Fruit fly (Drosophila melanogaster): ENCODE data around the gene DCTN1-p150.

Gene DCTN1-p150

DNA sequence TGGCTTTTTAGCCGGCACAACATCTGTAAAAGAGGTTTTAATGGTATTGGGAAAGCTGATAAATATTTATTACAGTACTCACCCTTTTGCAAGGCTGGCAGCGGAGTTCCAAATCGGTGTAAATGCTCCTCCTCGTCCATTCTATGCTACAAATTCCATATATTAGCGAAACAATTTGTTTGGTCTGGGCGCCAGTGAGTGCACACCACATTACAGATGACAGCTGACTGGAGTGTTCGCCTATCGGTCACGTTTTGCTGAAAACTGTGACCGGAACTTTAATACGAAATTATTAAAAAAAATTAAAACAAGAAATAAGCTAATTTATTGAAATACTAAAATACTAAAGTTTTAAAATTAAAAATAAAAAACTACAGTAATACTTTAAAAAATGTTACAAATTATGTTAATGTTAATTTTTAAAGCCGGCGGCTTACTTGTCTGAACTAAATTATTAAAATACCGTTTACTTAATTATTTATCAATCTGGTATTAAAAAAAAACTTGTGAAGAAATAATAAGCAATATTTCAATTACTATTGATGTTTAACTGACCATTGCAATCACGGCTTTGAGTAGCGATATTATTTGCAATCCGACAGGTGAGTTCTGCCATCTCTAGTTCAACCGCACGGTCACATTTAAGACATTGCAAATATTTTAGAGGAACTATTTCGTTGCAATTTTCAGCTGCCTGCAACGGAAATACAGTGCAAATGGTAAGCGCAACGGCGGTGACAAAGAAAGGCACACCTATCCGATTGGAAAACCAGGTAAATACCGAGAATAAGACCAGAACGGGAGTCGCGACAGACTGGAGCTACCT is at the start of gene DCTN1-p150, which contains the start of gene CG8833:
TSS of gene DCTN1-p150 (plus strand) at position 619 of the 826 bp plus-strand sequence.
TSS of gene CG8833 (minus strand) at position 232 of the 826 bp plus-strand sequence.
- TF ChIP-seq CTCF (optimal IDR thresholded peaks at IDR 0.05) (no peak), CG8478 (optimal IDR thresholded peaks at IDR 0.05) (no peak)

DNA sequence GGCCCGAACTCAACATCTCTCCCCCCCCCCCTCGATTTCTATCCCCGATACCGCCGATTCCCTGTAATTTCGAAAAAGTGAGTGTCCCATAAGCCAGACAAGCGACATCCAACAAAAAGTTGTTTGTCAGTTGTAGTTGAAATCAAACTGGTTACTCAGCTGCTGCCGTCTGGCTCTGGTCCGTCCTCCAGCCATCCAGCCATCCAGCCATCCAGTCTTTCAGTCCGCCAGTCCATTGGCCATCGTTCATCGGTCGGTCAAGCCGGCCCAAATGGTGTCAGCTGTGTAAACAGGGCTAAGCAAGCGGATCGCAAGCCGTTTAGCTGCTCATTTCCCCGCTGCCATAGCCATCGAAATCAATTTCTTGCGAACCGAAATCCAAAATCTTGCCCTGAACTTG is 47.6 kb upstream of the DCTN1-p150 start:
- TF ChIP-seq CG8478 (optimal IDR thresholded peaks at IDR 0.05) (no peak), CTCF (optimal IDR thresholded peaks at IDR 0.05) (no peak)

DNA sequence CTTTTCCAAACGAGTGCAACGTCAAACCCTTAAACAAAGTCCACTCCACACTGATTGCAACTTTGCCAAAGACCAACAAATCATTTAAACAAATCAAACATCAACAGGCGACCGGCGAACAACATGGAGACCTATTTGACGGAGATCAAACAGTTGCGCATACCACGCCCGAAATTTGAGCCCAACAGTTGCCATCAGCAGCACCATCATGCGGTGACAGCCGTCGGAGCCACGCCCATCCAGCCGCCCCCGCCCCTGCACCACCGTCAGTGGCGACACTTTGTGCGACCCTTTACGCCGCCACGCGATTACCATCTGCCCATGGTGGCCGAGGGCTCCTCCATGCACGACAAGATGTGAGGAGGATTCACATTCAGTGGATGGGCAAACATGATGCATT is 46.7 kb upstream of the DCTN1-p150 start:
- TF ChIP-seq CTCF (optimal IDR thresholded peaks at IDR 0.05) = no peak
- TF ChIP-seq CG8478 (optimal IDR thresholded peaks at IDR 0.05) = no peak

DNA sequence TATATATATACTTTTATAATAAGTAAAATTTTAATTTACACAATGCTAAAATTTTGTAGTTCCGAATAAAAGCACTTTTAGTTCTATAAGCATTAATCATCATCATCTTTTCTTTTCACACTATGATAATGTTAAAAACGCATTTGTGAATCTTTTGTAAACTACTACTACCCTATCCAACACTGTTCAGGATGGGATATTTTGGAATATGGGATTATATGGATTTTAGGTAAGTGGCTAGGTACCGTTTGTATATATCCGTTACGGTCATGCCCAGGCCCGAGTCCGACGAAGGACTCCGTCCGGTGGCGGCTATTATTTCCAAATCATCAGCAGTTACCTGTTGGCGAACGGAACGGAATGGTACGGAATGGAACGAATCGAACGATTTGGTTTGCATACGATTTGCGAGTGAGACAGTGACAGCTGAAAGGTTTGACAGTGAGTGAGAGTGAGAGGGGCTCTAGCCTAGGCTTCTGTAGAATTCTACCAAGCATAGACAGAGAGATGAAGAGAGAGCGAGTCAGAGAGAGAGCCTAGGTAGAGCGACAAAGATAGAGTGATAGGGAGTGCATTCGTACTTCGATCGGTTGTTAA is 44.6 kb upstream of the DCTN1-p150 start:
- TF ChIP-seq CTCF (optimal IDR thresholded peaks at IDR 0.05) (no peak), CG8478 (optimal IDR thresholded peaks at IDR 0.05) (no peak)

DNA sequence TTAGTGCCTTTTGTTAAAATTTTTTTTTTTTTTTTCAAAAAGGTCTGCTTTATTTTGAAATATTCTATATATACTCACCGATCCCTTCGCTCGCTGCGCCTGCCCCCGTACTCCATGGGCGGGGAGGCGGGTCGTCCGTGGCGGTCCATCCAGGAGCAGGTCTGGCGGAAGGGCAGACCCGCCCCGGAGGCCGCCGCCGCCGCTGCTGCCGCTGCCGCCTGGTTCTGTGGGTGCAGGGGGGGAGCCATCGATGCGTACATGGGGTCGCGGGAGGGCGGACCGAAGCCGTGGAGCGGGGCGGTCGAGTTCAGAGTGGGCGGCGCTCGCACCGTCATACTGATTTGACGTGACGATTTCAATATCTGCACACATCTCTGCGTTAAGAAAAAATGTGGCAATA is 42.1 kb upstream of the DCTN1-p150 start:
- no peak for TF ChIP-seq CG8478 (optimal IDR thresholded peaks at IDR 0.05)
- TF ChIP-seq CTCF (optimal IDR thresholded peaks at IDR 0.05) = no peak

DNA sequence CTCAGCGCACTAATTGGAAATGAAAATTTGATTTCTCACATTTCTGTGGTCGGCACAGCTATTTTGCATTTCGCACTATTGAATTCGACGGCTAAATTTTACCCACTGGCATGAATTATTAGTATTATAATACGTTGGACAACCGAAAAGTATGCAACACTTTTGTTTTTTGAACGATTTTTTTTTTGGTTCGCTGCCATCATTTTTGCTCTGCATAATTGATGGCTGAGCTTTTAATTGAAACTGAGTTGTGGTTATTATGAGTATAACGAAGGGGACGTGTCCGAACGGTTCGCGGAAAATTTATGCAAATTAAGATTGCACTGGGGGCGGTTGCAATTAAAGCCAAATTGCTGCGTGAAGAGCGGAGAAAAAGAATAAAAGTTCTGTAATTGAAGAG is 28.6 kb upstream of the DCTN1-p150 start:
- TF ChIP-seq CTCF (optimal IDR thresholded peaks at IDR 0.05) (no peak), CG8478 (optimal IDR thresholded peaks at IDR 0.05) (no peak)

DNA sequence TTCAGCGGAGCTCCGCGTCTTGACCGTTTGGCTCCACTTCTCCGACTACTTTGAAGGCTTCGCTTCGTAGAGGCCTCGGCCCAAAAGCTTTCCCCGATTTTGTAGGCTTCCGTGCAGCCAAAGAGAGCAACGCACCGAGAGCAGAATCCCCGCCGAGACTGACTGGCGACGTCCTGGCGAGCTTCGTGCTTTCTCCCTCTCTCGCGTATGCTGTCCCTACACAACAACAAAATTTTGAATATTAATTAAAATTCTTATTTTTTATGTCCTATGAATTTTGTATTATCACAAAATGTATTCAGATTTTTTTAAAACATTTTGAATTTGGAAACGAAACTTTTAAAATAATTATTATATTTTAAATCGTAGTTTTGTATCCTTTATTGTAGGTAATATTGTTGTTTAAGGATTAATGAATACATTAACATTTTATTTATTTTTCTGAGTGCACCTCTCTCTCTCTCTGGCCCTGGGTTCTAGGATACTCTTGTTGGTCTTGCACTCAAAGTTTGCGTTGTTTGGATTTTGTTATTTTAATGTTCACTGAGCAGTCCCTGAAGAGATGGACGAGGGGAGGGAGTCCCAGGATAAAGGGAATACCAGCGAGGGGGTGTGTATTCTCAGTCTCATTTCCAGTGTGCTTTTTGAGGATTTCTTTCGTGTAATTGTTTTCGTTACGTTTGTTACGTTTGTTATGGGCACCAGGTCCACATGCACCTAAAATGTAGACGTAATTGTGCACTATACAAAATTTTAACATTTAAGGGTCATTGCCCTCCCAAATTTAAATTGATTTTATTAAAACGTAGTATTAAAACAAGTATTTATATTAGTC is 25.8 kb upstream of the DCTN1-p150 start, which contains the start of gene dysc:
TSS of gene dysc (minus strand) at position 51 of the 835 bp plus-strand sequence.
- TF ChIP-seq CG8478 (optimal IDR thresholded peaks at IDR 0.05) = no peak
- no peak for TF ChIP-seq CTCF (optimal IDR thresholded peaks at IDR 0.05)

DNA sequence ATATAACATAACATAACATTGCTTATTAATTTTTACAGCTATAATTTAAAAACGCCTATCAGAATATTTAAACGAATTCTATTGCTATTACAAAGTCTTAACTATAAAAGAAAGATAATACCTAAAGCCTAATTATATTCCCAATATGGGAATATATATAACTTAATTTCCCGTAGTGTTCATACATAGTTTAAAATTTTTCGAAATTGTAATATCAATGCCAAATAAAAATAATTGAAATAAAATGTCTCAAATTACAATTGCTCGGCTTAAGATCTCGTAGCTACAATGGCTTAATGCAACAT is 25.2 kb upstream of the DCTN1-p150 start:
- TF ChIP-seq CTCF (optimal IDR thresholded peaks at IDR 0.05) = no peak
- TF ChIP-seq CG8478 (optimal IDR thresholded peaks at IDR 0.05) = no peak

DNA sequence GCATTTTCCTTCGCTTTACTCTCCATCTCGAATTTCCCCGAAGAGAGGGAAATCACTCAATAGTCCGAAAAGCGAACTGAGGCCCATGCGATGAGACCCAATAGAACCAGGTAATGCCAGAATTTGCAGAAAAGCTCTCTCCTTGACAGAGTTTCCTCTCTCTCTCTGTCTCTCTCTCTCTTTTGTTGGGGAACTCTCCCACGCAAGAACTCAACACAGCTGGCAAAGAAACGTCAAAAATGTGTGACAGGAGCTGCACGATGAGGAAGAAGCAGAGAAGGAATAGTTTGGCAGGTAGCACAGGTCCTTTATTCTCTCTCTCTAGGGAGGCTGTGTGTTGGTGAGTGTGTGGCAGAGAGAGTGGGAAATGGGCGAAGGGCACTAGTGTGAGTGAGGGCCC is 24.8 kb upstream of the DCTN1-p150 start:
- TF ChIP-seq CTCF (optimal IDR thresholded peaks at IDR 0.05) (no peak), CG8478 (optimal IDR thresholded peaks at IDR 0.05) (no peak)

DNA sequence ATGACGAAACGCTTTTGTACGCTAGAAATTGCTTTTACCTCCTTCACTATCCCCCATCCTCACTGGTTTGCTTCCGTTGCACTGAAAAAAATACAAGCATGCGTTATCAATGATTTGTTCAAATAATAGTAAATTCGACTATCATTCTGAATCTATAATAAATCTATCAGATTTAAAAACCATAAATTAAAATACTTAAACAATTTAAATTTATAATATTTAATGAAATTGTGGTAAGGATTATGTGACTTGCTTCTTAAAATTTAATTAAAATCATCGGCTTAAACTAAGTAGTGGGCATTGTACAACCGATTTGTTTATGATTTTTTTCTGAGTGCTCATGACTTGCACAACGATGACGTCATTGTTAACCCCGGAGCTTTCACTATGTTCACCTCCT is 23.7 kb upstream of the DCTN1-p150 start:
- no peak for TF ChIP-seq CTCF (optimal IDR thresholded peaks at IDR 0.05)
- no peak for TF ChIP-seq CG8478 (optimal IDR thresholded peaks at IDR 0.05)

DNA sequence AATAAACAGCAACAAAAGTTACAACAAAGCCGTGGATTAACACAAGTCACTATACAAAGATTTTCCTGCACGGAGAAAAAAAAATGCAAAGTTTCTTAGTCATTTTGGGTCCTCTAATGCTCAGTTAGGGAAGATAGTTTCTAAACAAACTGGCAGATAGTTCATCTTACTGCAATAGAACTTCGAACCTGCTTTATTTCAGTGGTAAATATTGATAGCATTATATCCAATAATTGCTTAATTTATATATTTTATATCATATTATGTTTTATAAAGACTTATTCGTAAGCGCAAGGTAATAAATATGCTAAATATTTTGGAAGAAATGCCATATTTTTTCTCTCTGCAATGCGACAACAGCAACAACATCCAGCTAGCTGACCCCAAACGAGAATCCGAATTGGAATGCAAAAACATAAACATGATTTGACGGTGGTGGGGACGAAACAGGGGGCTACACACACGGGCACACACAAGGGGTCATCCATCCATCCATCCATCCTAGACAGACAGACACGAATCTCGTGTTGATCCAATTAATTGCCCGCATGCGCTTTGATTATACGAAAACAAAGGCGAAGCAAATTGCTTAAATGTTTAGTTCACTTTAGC is 17.4 kb upstream of the DCTN1-p150 start:
- TF ChIP-seq CG8478 (optimal IDR thresholded peaks at IDR 0.05) (no peak), CTCF (optimal IDR thresholded peaks at IDR 0.05) (no peak)

DNA sequence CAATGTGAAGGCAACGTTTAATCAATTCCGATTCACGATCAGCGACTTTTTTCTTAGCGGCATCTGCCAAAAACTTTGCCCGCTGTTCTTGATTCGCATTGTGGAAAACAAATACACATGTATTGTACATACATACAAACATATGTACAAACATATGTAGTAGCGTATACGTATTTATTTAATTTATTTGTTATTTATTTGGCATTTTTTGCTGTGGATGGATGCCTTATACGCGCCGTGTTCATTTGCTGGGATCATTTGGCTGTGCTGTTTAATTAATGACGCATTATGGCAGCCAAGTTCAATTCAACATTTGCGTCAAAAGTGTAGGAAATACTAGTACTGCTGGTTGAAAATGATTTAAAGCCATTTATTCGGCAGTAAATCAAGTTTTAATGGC is 16.4 kb upstream of the DCTN1-p150 start:
- TF ChIP-seq CTCF (optimal IDR thresholded peaks at IDR 0.05) (no peak), CG8478 (optimal IDR thresholded peaks at IDR 0.05) (no peak)

DNA sequence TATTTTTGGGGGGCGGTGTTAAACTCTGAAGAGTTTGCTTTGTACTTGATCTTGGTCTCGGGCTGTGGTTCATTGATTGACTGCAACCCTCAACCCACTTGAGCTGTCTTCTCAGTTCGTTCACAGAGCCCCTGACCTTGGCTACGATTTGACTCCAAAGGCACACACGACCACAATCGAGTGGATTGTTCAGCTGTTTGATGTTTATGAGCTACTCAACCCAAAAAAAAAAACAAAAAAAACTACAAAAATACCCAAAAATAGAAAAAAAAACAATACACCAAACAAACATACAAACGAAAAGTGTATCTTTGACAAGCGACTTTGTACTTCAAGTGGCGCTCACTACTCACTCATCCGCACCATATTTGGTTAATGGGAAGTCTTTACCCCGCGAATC is 14.6 kb upstream of the DCTN1-p150 start:
- TF ChIP-seq CTCF (optimal IDR thresholded peaks at IDR 0.05) (no peak), CG8478 (optimal IDR thresholded peaks at IDR 0.05) (no peak)

DNA sequence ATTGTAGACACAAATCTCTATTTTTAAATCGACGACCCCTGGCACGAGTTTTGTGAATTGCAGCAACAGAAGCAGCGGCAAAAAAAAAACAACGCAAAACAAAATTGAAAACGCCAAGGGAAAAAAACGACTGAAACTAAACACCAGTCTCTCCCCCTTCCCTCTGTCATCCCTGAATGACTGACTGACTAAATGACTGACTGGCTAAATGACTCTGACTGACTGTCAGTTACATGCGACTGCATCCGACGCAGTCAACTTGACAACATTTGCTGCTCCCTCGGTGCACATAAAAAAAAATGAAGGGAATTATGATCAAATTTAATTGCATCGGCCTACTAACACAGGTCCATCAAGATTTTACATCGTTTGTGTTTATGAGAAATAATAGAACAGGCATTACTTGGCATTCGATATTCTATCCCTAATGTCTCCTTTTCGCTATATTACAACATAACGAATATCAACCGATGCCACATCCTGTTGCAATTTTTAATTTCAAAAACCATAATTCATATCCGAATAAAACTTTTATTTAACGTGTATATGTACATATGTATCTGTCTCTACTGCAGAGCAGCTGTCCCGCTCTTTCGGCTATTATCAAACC is 11.5 kb upstream of the DCTN1-p150 start:
- TF ChIP-seq CTCF (optimal IDR thresholded peaks at IDR 0.05) (no peak), CG8478 (optimal IDR thresholded peaks at IDR 0.05) (no peak)

DNA sequence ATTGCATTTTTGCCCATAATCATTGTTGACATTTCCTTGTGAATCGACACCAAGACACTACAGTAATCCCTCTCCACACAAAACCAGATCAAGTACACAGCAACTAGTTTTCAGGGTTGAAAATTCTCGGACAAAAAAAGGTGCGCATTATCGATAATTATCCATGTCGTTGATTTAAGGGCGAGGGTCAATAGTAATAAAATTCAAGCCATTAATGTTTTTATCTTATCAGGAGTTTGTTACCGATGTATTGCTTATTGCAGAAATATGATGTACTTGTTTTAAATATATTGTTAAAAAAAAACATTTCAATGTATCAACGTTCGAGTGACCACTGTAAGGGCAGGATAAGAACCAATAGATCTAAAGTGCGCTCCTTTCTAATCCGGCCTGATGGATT is 10.4 kb upstream of the DCTN1-p150 start:
- TF ChIP-seq CTCF (optimal IDR thresholded peaks at IDR 0.05) = no peak
- no peak for TF ChIP-seq CG8478 (optimal IDR thresholded peaks at IDR 0.05)

All from S2 (cell line).